Worm (Caenorhabditis elegans): ENCODE measurements around the gene nspd-9.

DNA sequence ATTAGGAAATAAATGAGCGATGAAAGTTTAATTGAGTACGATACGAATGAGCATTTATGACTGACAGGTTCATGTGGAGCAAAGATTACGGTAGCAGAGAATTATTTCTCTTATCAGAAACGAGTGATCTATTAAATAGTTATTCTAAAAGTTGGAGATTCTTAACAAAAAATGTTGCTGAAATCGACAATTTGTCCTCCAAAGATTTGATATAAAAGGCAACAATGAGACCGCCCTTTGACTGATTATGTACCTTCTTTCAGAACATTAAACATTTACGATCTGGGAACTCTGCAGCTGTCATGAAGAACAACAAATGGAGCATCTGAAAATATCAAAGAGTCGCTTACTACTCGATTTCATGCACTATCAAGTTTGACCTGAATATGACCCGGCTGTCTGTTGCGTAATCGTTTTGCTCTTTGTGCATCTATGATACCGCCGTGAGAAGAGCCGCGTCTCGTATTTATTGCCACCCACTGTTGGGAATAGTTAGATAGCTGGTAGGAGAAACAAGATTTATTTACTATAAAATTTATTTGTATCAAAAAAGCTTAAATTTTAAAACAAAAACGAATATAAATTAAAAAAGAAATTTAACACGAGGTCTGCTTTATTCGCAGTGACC lies 20.5 kb downstream of the nspd-9 start, which contains the start of gene pal-1:
- TF ChIP-seq dao-5 (tag; optimal IDR thresholded peaks at IDR 0.05) = no peak
- TF ChIP-seq him-1 (tag; optimal IDR thresholded peaks at IDR 0.05) = no peak

Data from whole organism, L4/young adult.